Fruit fly (Drosophila melanogaster) whole organism, embryonic: ENCODE data around the gene CG34357.

Experiments
- Bdp1 ChIP-seq: fragments of 200-800 bp; sonication (Bioruptor generic); optimal IDR thresholded peaks from 3 replicates; lab custom pipeline; 2016; ENCODE audit warnings: missing biosample characterization, missing genetic modification characterization
- CG11247 ChIP-seq: fragments of 200-800 bp; sonication (Bioruptor generic); IDR thresholded peaks from 2 replicates; pipeline ENCODE4 v1.3.6; 2022; ENCODE audit warnings: missing biosample characterization, missing genetic modification characterization
- CG12391 ChIP-seq: fragments of 200-800 bp; sonication (Bioruptor generic); optimal IDR thresholded peaks from 3 replicates; lab custom pipeline; 2018; ENCODE audit warnings: missing biosample characterization, mild to moderate bottlenecking, missing genetic modification characterization, moderate library complexity
- CG14710 ChIP-seq: fragments of 200-800 bp; sonication (Bioruptor generic); optimal IDR thresholded peaks from 3 replicates; lab custom pipeline; 2019; ENCODE audit warnings: missing biosample characterization, mild to moderate bottlenecking, missing genetic modification characterization, moderate library complexity
- CG17361 ChIP-seq: fragments of 200-800 bp; sonication (Bioruptor generic); IDR thresholded peaks from 3 replicates; pipeline ENCODE4 v1.3.6; 2022; ENCODE audit warnings: missing biosample characterization, missing genetic modification characterization
- CG17829 ChIP-seq: fragments of 200-800 bp; optimal IDR thresholded peaks from 2 replicates; lab custom pipeline; 2019; ENCODE audit warnings: missing biosample characterization, mild to moderate bottlenecking, missing genetic modification characterization, moderate library complexity
- CG2875 ChIP-seq: fragments of 200-800 bp; sonication (Bioruptor generic); optimal IDR thresholded peaks from 2 replicates; lab custom pipeline; 2017; ENCODE audit warnings: missing biosample characterization, mild to moderate bottlenecking, missing genetic modification characterization, missing genetic modification reagents
- CG30020 ChIP-seq: fragments of 200-800 bp; optimal IDR thresholded peaks from 2 replicates; lab custom pipeline; 2019; ENCODE audit warnings: missing biosample characterization, mild to moderate bottlenecking, missing genetic modification characterization, moderate library complexity
- CG3163 ChIP-seq: fragments of 200-800 bp; sonication (Bioruptor generic); optimal IDR thresholded peaks from 3 replicates; lab custom pipeline; 2016; ENCODE audit warnings: missing biosample characterization, missing genetic modification characterization
- CG32532 ChIP-seq: fragments of 200-800 bp; sonication (Bioruptor generic); IDR thresholded peaks from 2 replicates; pipeline ENCODE4 v1.3.6; 2022; ENCODE audit warnings: missing biosample characterization, missing genetic modification characterization
- CG4282 ChIP-seq: fragments of 200-800 bp; sonication (Bioruptor generic); optimal IDR thresholded peaks from 2 replicates; lab custom pipeline; 2016; ENCODE audit warnings: missing biosample characterization, missing genetic modification characterization
- CG6854 ChIP-seq: fragments of 200-800 bp; sonication (Bioruptor generic); optimal IDR thresholded peaks from 3 replicates; lab custom pipeline; 2017; ENCODE audit warnings: missing biosample characterization, mild to moderate bottlenecking, missing genetic modification characterization
- CG7963 ChIP-seq: fragments of 200-800 bp; sonication (Bioruptor generic); IDR thresholded peaks from 3 replicates; pipeline ENCODE4 v1.3.6; 2022; ENCODE audit warnings: missing biosample characterization, missing genetic modification characterization; ENCODE audit not compliant: partially characterized antibody
- CG8089 ChIP-seq: fragments of 200-800 bp; sonication (Bioruptor generic); optimal IDR thresholded peaks from 3 replicates; lab custom pipeline; 2016; ENCODE audit warnings: missing biosample characterization, missing genetic modification characterization
- CG9437 ChIP-seq: fragments of 200-800 bp; sonication (Bioruptor generic); optimal IDR thresholded peaks from 2 replicates; lab custom pipeline; 2018; ENCODE audit warnings: missing biosample characterization, mild to moderate bottlenecking, missing genetic modification characterization
- CG9609 ChIP-seq: fragments of 200-800 bp; sonication (Bioruptor generic); optimal IDR thresholded peaks from 3 replicates; lab custom pipeline; 2016; ENCODE audit warnings: missing biosample characterization, missing genetic modification characterization
- Dip3 ChIP-seq: fragments of 200-800 bp; sonication (Bioruptor generic); optimal IDR thresholded peaks from 3 replicates; lab custom pipeline; 2016; ENCODE audit warnings: missing biosample characterization, missing genetic modification characterization
- Fer3 ChIP-seq: fragments of 200-800 bp; sonication (Bioruptor generic); optimal IDR thresholded peaks from 2 replicates; lab custom pipeline; 2018; ENCODE audit warnings: missing biosample characterization, mild to moderate bottlenecking, missing genetic modification characterization, moderate library complexity
- H2.0 ChIP-seq: fragments of 200-800 bp; sonication (Bioruptor generic); IDR thresholded peaks from 2 replicates; pipeline ENCODE4 v1.3.6; 2022; ENCODE audit warnings: missing biosample characterization, missing genetic modification characterization
- HHEX ChIP-seq: fragments of 200-800 bp; sonication (Bioruptor generic); optimal IDR thresholded peaks from 3 replicates; lab custom pipeline; 2017; ENCODE audit warnings: missing biosample characterization, mild to moderate bottlenecking, missing genetic modification characterization, missing genetic modification reagents
- Lhr ChIP-seq: fragments of 200-800 bp; sonication (Bioruptor generic); optimal IDR thresholded peaks from 3 replicates; lab custom pipeline; 2017; ENCODE audit warnings: mild to moderate bottlenecking, missing biosample characterization, missing genetic modification reagents, missing genetic modification characterization
- Nf-YB ChIP-seq: fragments of 200-800 bp; sonication (Bioruptor generic); optimal IDR thresholded peaks from 3 replicates; lab custom pipeline; 2019; ENCODE audit warnings: missing biosample characterization, mild to moderate bottlenecking, missing genetic modification characterization, moderate library complexity
- Side ChIP-seq: fragments of 200-800 bp; sonication (Bioruptor generic); optimal IDR thresholded peaks from 2 replicates; lab custom pipeline; 2016; ENCODE audit warnings: missing biosample characterization, missing genetic modification characterization
- Sox102F ChIP-seq: fragments of 200-800 bp; sonication (Bioruptor generic); optimal IDR thresholded peaks from 2 replicates; lab custom pipeline; 2018; ENCODE audit warnings: missing biosample characterization, mild to moderate bottlenecking, missing genetic modification characterization, moderate library complexity
- TFAM ChIP-seq: fragments of 200-800 bp; sonication (Bioruptor generic); optimal IDR thresholded peaks from 2 replicates; lab custom pipeline; 2017; ENCODE audit warnings: missing biosample characterization, missing genetic modification characterization, inconsistent platforms
- abd-A ChIP-seq: fragments of 200-800 bp; sonication (Bioruptor generic); optimal IDR thresholded peaks from 3 replicates; lab custom pipeline; 2019; ENCODE audit warnings: missing biosample characterization, mild to moderate bottlenecking, missing genetic modification characterization, moderate library complexity
- amos ChIP-seq: fragments of 200-800 bp; sonication (Bioruptor generic); IDR thresholded peaks from 2 replicates; pipeline ENCODE4 v1.3.6; 2022; ENCODE audit warnings: missing biosample characterization, missing genetic modification characterization; ENCODE audit not compliant: partially characterized antibody
- az2 ChIP-seq: fragments of 200-800 bp; sonication (Bioruptor generic); optimal IDR thresholded peaks from 3 replicates; lab custom pipeline; 2016; ENCODE audit warnings: missing biosample characterization, missing genetic modification characterization
- bbx ChIP-seq: fragments of 200-800 bp; sonication (Bioruptor generic); IDR thresholded peaks from 2 replicates; pipeline ENCODE4 v1.3.6; 2022; ENCODE audit warnings: missing biosample characterization, missing genetic modification characterization; ENCODE audit not compliant: partially characterized antibody
- bigmax ChIP-seq: fragments of 200-800 bp; sonication (Bioruptor generic); optimal IDR thresholded peaks from 2 replicates; lab custom pipeline; 2018; ENCODE audit warnings: missing biosample characterization, mild to moderate bottlenecking, missing genetic modification characterization
- bowl ChIP-seq: fragments of 200-800 bp; sonication (Bioruptor generic); IDR thresholded peaks from 2 replicates; pipeline ENCODE4 v1.3.6; 2022; ENCODE audit warnings: missing biosample characterization, missing genetic modification characterization
- cg ChIP-seq: fragments of 200-800 bp; sonication (Bioruptor generic); optimal IDR thresholded peaks from 3 replicates; lab custom pipeline; 2019; ENCODE audit warnings: missing biosample characterization, mild to moderate bottlenecking, missing genetic modification characterization, moderate library complexity
- chm ChIP-seq: fragments of 200-800 bp; sonication (Bioruptor generic); IDR thresholded peaks from 2 replicates; pipeline ENCODE4 v1.3.6; 2022; ENCODE audit warnings: missing biosample characterization, missing genetic modification characterization
- dm ChIP-seq: fragments of 200-800 bp; sonication (Bioruptor generic); optimal IDR thresholded peaks from 3 replicates; lab custom pipeline; 2016; ENCODE audit warnings: missing biosample characterization, missing genetic modification characterization
- dysf ChIP-seq: fragments of 200-800 bp; sonication (Bioruptor generic); IDR thresholded peaks from 3 replicates; pipeline ENCODE4 v1.3.6; 2022; ENCODE audit warnings: missing biosample characterization, missing genetic modification characterization
- fd96Cb ChIP-seq: fragments of 200-800 bp; sonication (Bioruptor generic); optimal IDR thresholded peaks from 2 replicates; lab custom pipeline; 2018; ENCODE audit warnings: missing biosample characterization, mild to moderate bottlenecking, missing genetic modification characterization, moderate library complexity
- gcm2 ChIP-seq: fragments of 200-800 bp; sonication (Bioruptor generic); optimal IDR thresholded peaks from 2 replicates; lab custom pipeline; 2016; ENCODE audit warnings: missing biosample characterization, missing genetic modification characterization
- kah ChIP-seq: fragments of 200-800 bp; sonication (Bioruptor generic); optimal IDR thresholded peaks from 2 replicates; lab custom pipeline; 2018; ENCODE audit warnings: missing biosample characterization, mild to moderate bottlenecking, missing genetic modification characterization
- org-1 ChIP-seq: fragments of 200-800 bp; sonication (Bioruptor generic); optimal IDR thresholded peaks from 2 replicates; lab custom pipeline; 2017; ENCODE audit warnings: missing biosample characterization, missing genetic modification characterization
- prd ChIP-seq, 3 experiments: fragments of >200 bp in 2 of 3; fragments of 200-800 bp in 1 of 3; sonication (Bioruptor generic) in 1 of 3; optimal IDR thresholded peaks in 2 of 3; IDR thresholded peaks in 1 of 3; 2 replicates in 2 of 3; 3 replicates in 1 of 3; pipeline versions ENCODE4 v1.3.6 to Lab custom; 2017 to 2022; ENCODE audit warnings: missing biosample characterization in 1 of 3, missing genetic modification characterization in 1 of 3
- ro ChIP-seq: fragments of 200-800 bp; sonication (Bioruptor generic); IDR thresholded peaks from 2 replicates; pipeline ENCODE4 v1.3.6; 2022; ENCODE audit warnings: missing biosample characterization, missing genetic modification characterization
- scrt ChIP-seq: fragments of 200-800 bp; sonication (Bioruptor generic); optimal IDR thresholded peaks from 2 replicates; lab custom pipeline; 2018; ENCODE audit warnings: missing biosample characterization, mild to moderate bottlenecking, missing genetic modification characterization, moderate library complexity
- slbo ChIP-seq: fragments of 200-800 bp; sonication (Bioruptor generic); IDR thresholded peaks from 2 replicates; pipeline ENCODE4 v1.3.6; 2022; ENCODE audit warnings: missing biosample characterization, missing genetic modification characterization
- so ChIP-seq: fragments of 200-800 bp; sonication (Bioruptor generic); IDR thresholded peaks from 3 replicates; pipeline ENCODE4 v1.3.6; 2022; ENCODE audit warnings: missing biosample characterization, missing genetic modification characterization
- stwl ChIP-seq: fragments of 200-800 bp; sonication (Bioruptor generic); optimal IDR thresholded peaks from 3 replicates; lab custom pipeline; 2018; ENCODE audit warnings: missing biosample characterization, mild to moderate bottlenecking, missing genetic modification characterization, moderate library complexity
- tio ChIP-seq: fragments of 200-800 bp; sonication (Bioruptor generic); optimal IDR thresholded peaks from 2 replicates; lab custom pipeline; 2017; ENCODE audit warnings: missing biosample characterization, missing genetic modification characterization, inconsistent platforms
- tx ChIP-seq: fragments of 200-800 bp; sonication (Bioruptor generic); optimal IDR thresholded peaks from 2 replicates; lab custom pipeline; 2016; ENCODE audit warnings: missing biosample characterization, missing genetic modification characterization
- yki ChIP-seq: fragments of >200 bp; optimal IDR thresholded peaks from 3 replicates; lab custom pipeline; 2018

CG34357 gene

DNA sequence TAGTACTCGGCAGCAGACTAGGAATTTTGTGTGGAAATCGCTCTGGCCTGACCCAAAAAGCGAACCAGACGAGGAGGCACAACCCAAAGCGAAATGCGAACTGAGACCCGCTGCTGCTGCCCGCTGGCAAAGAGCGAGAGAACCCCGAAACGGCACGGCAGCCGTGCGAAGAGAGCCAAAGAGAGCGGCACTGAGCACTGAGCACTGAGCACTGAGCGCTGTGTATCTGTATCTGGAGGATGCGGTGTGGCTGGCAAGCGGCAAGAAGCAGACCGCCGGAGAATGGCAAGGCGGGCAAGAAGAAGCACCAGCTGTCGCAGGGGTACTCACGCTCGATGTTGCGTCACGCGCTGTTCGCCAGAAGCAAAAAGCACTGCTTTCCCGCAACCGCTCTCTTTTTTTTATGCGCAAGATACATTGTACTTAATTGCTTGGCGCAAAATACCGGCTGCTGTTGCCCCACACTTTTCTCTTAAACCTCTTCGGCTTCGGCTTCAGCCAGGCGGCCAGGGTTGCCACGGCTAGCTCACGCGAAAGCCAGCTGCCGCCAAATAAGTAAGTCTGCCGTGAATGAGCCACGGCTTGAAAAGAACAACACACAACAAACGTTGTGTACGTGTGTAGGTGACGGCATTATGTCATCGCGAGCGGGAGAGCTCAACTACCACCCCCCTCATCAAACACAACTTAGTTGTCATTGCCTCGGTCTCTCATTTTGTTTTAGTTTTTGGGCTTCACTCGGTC is 104.5 kb downstream of the CG34357 start (continued):
- peak; percentile 14 for TF ChIP-seq Side (GFP tag; lab: Kevin White, UChicago)
- TF ChIP-seq H2.0, result no peak
- peak; percentile 98 for TF ChIP-seq CG3163 (GFP tag; lab: Kevin White, UChicago)
- TF ChIP-seq CG17361, result peak; percentile 23; the same call in 1 of the 3 replicates
- TF ChIP-seq gcm2 (GFP tag; lab: Kevin White, UChicago), result peak; percentile 18
- no peak for TF ChIP-seq prd (optimal IDR thresholded peaks at IDR 0.05; lab: Kevin White, UChicago)
- no peak for TF ChIP-seq prd (GFP tag; IDR thresholded peaks at IDR 0.05; lab: Robert Waterston, UW)
- TF ChIP-seq TFAM (GFP tag; lab: Kevin White, UChicago), result no peak
- peak; percentile 34 for TF ChIP-seq Lhr (GFP tag; lab: Kevin White, UChicago)
- TF ChIP-seq abd-A, result peak; percentile 81
- TF ChIP-seq Dip3 (GFP tag; lab: Kevin White, UChicago), result no peak
- TF ChIP-seq amos (GFP tag; lab: Robert Waterston, UW), result 0 out of 2 replicates have a peak, but pooled peaks have one; percentile 35
- no peak for TF ChIP-seq slbo (GFP tag; lab: Robert Waterston, UW)
- TF ChIP-seq kah (GFP tag; lab: Kevin White, UChicago), result peak; percentile 36
- TF ChIP-seq bbx, result peak; percentile 59
- TF ChIP-seq CG6854, result peak; percentile 35
- TF ChIP-seq bowl, result 0 out of 2 replicates have a peak, but pooled peaks have one; percentile 46
- TF ChIP-seq org-1, result no peak
- TF ChIP-seq so, result peak; percentile 72; the same call in 2 of the 3 replicates
- peak; percentile 46; the same call in 1 of the 3 replicates for TF ChIP-seq CG7963 (GFP tag; lab: Robert Waterston, UW)
- TF ChIP-seq Sox102F (GFP tag; lab: Kevin White, UChicago), result no peak
- peak; percentile 13 for TF ChIP-seq CG4282 (GFP tag; lab: Kevin White, UChicago)
- TF ChIP-seq chm (GFP tag; lab: Robert Waterston, UW), result peak; percentile 52; the same call in 1 of the 2 replicates
- no peak for TF ChIP-seq CG12391 (tag; lab: Kevin White, UChicago)
- TF ChIP-seq Nf-YB, result no peak
- TF ChIP-seq az2, result no peak
- TF ChIP-seq CG32532 (GFP tag; lab: Robert Waterston, UW), result peak; percentile 70; the same call in 1 of the 2 replicates
- TF ChIP-seq cg (GFP tag; lab: Kevin White, UChicago), result peak; percentile 78
- TF ChIP-seq, all 482 proteins: peak for 169

dm6 chr3R:4452345-4453044 is 105.4 kb downstream of the CG34357 start:
- no peak for TF ChIP-seq Fer3
- no peak for TF ChIP-seq HHEX (GFP tag; lab: Kevin White, UChicago)
- TF ChIP-seq CG32532 (GFP tag; lab: Robert Waterston, UW), result peak; percentile 20; the same call in 1 of the 2 replicates
- TF ChIP-seq dm, result peak; percentile 29
- no peak for TF ChIP-seq tx (GFP tag; lab: Kevin White, UChicago)
- TF ChIP-seq CG9437, result peak; percentile 66
- TF ChIP-seq CG9609 (GFP tag; lab: Kevin White, UChicago), result no peak
- TF ChIP-seq CG14710 (tag; lab: Kevin White, UChicago), result no peak
- no peak for TF ChIP-seq CG8089 (GFP tag; lab: Kevin White, UChicago)
- TF ChIP-seq CG11247, result no peak
- TF ChIP-seq dysf (GFP tag; lab: Robert Waterston, UW), result no peak
- no peak for TF ChIP-seq bigmax
- no peak for TF ChIP-seq CG30020 (tag; lab: Kevin White, UChicago)
- no peak for TF ChIP-seq fd96Cb
- TF ChIP-seq yki (lab: Kevin White, UChicago), result peak; percentile 96
- TF ChIP-seq scrt (GFP tag; lab: Kevin White, UChicago), result peak; percentile 79
- TF ChIP-seq stwl (tag; lab: Kevin White, UChicago), result no peak
- no peak for TF ChIP-seq CG2875 (GFP tag; lab: Kevin White, UChicago)
- no peak for TF ChIP-seq ro (GFP tag; lab: Robert Waterston, UW)
- TF ChIP-seq Bdp1 (GFP tag; lab: Kevin White, UChicago), result no peak
- TF ChIP-seq CG17829 (tag; lab: Kevin White, UChicago), result no peak
- 0 out of 3 replicates have a peak, but pooled peaks have one; percentile 22 for TF ChIP-seq so
- no peak for TF ChIP-seq tio (GFP tag; lab: Kevin White, UChicago)
- no peak for TF ChIP-seq CG6854
